Worm (Caenorhabditis elegans): ENCODE data around the gene efn-3.

Gene efn-3

ce11 chrX:13448665-13449099 lies 28.6 kb downstream of the efn-3 start:
- TF ChIP-seq ceh-45 (GFP tag; IDR thresholded peaks at IDR 0.05), result peak; percentile 70
- TF ChIP-seq ttx-3 (tag; optimal IDR thresholded peaks at IDR 0.05), result peak; percentile 63
- peak; percentile 47 for TF ChIP-seq hlh-13 (GFP tag; optimal IDR thresholded peaks at IDR 0.05)
- peak; percentile 60 for TF ChIP-seq nhr-232 (tag; optimal IDR thresholded peaks at IDR 0.05)
- peak; percentile 45 for TF ChIP-seq ceh-24 (tag; optimal IDR thresholded peaks at IDR 0.05)
- TF ChIP-seq gmeb-2 (tag; optimal IDR thresholded peaks at IDR 0.05), result peak; percentile 73
- TF ChIP-seq ceh-34 (tag; optimal IDR thresholded peaks at IDR 0.05), result peak; percentile 28
- TF ChIP-seq ceh-31 (tag; optimal IDR thresholded peaks at IDR 0.05), result peak; percentile 35
- peak; percentile 72 for TF ChIP-seq che-1 (tag; optimal IDR thresholded peaks at IDR 0.05)
- peak; percentile 58 for TF ChIP-seq hlh-30 (tag; optimal IDR thresholded peaks at IDR 0.05; ENCODE audit: insufficient read depth)
- TF ChIP-seq Y22D7AL.16 (tag; optimal IDR thresholded peaks at IDR 0.05), result peak; percentile 13
- TF ChIP-seq syd-9 (tag; optimal IDR thresholded peaks at IDR 0.05), result peak; percentile 56
- TF ChIP-seq ceh-19 (GFP tag; optimal IDR thresholded peaks at IDR 0.05), result peak; percentile 81
- peak; percentile 45 for TF ChIP-seq T23F11.4 (GFP tag; optimal IDR thresholded peaks at IDR 0.05)
- TF ChIP-seq pat-9 (tag; optimal IDR thresholded peaks at IDR 0.05), result peak; percentile 70
- TF ChIP-seq sdc-2 (tag; optimal IDR thresholded peaks at IDR 0.05), result peak; percentile 92
- peak; percentile 63 for TF ChIP-seq tbx-2 (tag; optimal IDR thresholded peaks at IDR 0.05)
- TF ChIP-seq sox-2 (GFP tag; IDR thresholded peaks at IDR 0.05), result 0 out of 2 replicates have a peak, but pooled peaks have one; percentile 8
- TF ChIP-seq unc-42 (tag; optimal IDR thresholded peaks at IDR 0.05), result peak; percentile 46
- TF ChIP-seq ceh-48 (tag; optimal IDR thresholded peaks at IDR 0.05), result peak; percentile 41
- TF ChIP-seq ets-4 (tag; optimal IDR thresholded peaks at IDR 0.05), result peak; percentile 34
- peak; percentile 33 for TF ChIP-seq ceh-2 (tag; optimal IDR thresholded peaks at IDR 0.05)
- TF ChIP-seq npax-4 (tag; optimal IDR thresholded peaks at IDR 0.05), result peak; percentile 47
- TF ChIP-seq hlh-15 (tag; optimal IDR thresholded peaks at IDR 0.05), result peak; percentile 7
- TF ChIP-seq rnt-1 (tag; optimal IDR thresholded peaks at IDR 0.05), result peak; percentile 53
- peak; percentile 74 for TF ChIP-seq C08G9.2 (tag; optimal IDR thresholded peaks at IDR 0.05)
- peak; percentile 60 for TF ChIP-seq dmd-4 (tag; optimal IDR thresholded peaks at IDR 0.05; ENCODE audit: borderline replicate concordance)
- peak; percentile 66 for TF ChIP-seq elt-2 (tag; optimal IDR thresholded peaks at IDR 0.05)
- TF ChIP-seq unc-86 (tag; optimal IDR thresholded peaks at IDR 0.05), result peak; percentile 64
- TF ChIP-seq ceh-6 (GFP tag; optimal IDR thresholded peaks at IDR 0.05), result peak; percentile 73
- peak; percentile 57 for TF ChIP-seq F13H6.1 (tag; optimal IDR thresholded peaks at IDR 0.05)
- peak; percentile 74 for TF ChIP-seq madf-2 (tag; optimal IDR thresholded peaks at IDR 0.05)
- TF ChIP-seq ceh-14 (tag; optimal IDR thresholded peaks at IDR 0.05), result peak; percentile 54
- TF ChIP-seq ztf-16 (tag; optimal IDR thresholded peaks at IDR 0.05), result peak; percentile 70
- TF ChIP-seq lin-11 (tag; optimal IDR thresholded peaks at IDR 0.05), result peak; percentile 35
- TF ChIP-seq unc-3 (GFP tag; conservative IDR thresholded peaks at IDR 0.05), result peak; percentile 62; the same call in 1 of the 2 replicates
- peak; percentile 41 for TF ChIP-seq unc-3 (tag; optimal IDR thresholded peaks at IDR 0.05)
- TF ChIP-seq mec-3 (tag; optimal IDR thresholded peaks at IDR 0.05; ENCODE audit: borderline replicate concordance), result peak; percentile 26
- peak; percentile 0 for TF ChIP-seq hlh-8 (tag; optimal IDR thresholded peaks at IDR 0.05)
- peak; percentile 28 for TF ChIP-seq nfya-1 (tag; optimal IDR thresholded peaks at IDR 0.05)
- peak; percentile 47 for TF ChIP-seq C38D4.7 (GFP tag; optimal IDR thresholded peaks at IDR 0.05)
- peak; percentile 43 for TF ChIP-seq ahr-1 (tag; optimal IDR thresholded peaks at IDR 0.05)
- TF ChIP-seq sox-4 (tag; optimal IDR thresholded peaks at IDR 0.05), result peak; percentile 72
- TF ChIP-seq fkh-6 (tag; optimal IDR thresholded peaks at IDR 0.05), result peak; percentile 67
- TF ChIP-seq pha-2 (tag; optimal IDR thresholded peaks at IDR 0.05), result peak; percentile 75
- TF ChIP-seq fax-1 (tag; optimal IDR thresholded peaks at IDR 0.05), result peak; percentile 45
- peak; percentile 2 for TF ChIP-seq pros-1 (tag; optimal IDR thresholded peaks at IDR 0.05)
- TF ChIP-seq ceh-18 (tag; optimal IDR thresholded peaks at IDR 0.05), result peak; percentile 66
- peak; percentile 64 for TF ChIP-seq dve-1 (tag; optimal IDR thresholded peaks at IDR 0.05)
- TF ChIP-seq K02D7.2 (tag; optimal IDR thresholded peaks at IDR 0.05), result peak; percentile 54
- TF ChIP-seq pqm-1 (tag; optimal IDR thresholded peaks at IDR 0.05), result peak; percentile 56
- peak; percentile 26 for TF ChIP-seq ref-2 (tag; optimal IDR thresholded peaks at IDR 0.05)
